Worm (Caenorhabditis elegans) whole organism, late embryonic: ENCODE measurements around the gene hlh-33.

ENCODE experiments used
- C38D4.7 ChIP-seq: fragments of 200-800 bp; sonication (Bioruptor generic); optimal IDR thresholded peaks from 2 replicates; lab custom pipeline; 2018; ENCODE audit warnings: mild to moderate bottlenecking, missing genetic modification characterization, moderate library complexity, missing compliant biosample characterization
- F13H6.1 ChIP-seq: sonication (generic microtip); optimal IDR thresholded peaks from 2 replicates; lab custom pipeline; 2016; ENCODE audit warnings: missing genetic modification characterization, missing compliant biosample characterization
- Y22D7AL.16 ChIP-seq: sonication (generic microtip); optimal IDR thresholded peaks from 2 replicates; lab custom pipeline; 2016; ENCODE audit warnings: missing genetic modification characterization, missing compliant biosample characterization
- ahr-1 ChIP-seq: sonication (generic microtip); optimal IDR thresholded peaks from 2 replicates; lab custom pipeline; 2016; ENCODE audit warnings: missing genetic modification characterization, missing compliant biosample characterization
- ceh-14 ChIP-seq: sonication (generic microtip); optimal IDR thresholded peaks from 2 replicates; lab custom pipeline; 2016; ENCODE audit warnings: missing genotype, missing genetic modification characterization, missing compliant biosample characterization
- ceh-2 ChIP-seq: sonication (generic microtip); optimal IDR thresholded peaks from 2 replicates; lab custom pipeline; 2016; ENCODE audit warnings: missing genotype, missing genetic modification characterization, missing compliant biosample characterization
- ceh-22 ChIP-seq: sonication (generic microtip); optimal IDR thresholded peaks from 2 replicates; lab custom pipeline; 2017; ENCODE audit warnings: missing biosample characterization, missing genetic modification characterization
- ceh-31 ChIP-seq: sonication (generic microtip); optimal IDR thresholded peaks from 2 replicates; lab custom pipeline; 2016; ENCODE audit warnings: missing genetic modification characterization, missing compliant biosample characterization
- ceh-34 ChIP-seq: sonication (generic microtip); optimal IDR thresholded peaks from 2 replicates; lab custom pipeline; 2016; ENCODE audit warnings: mild to moderate bottlenecking, missing genetic modification characterization, missing compliant biosample characterization
- ceh-45 ChIP-seq: fragments of 200-800 bp; sonication (Bioruptor generic); IDR thresholded peaks from 2 replicates; pipeline ENCODE4 v1.3.6; 2022; ENCODE audit warnings: missing genetic modification reagents, missing genetic modification characterization, missing compliant biosample characterization
- ceh-6 ChIP-seq: fragments of 200-800 bp; sonication (Bioruptor generic); optimal IDR thresholded peaks from 2 replicates; lab custom pipeline; 2018; ENCODE audit warnings: mild to moderate bottlenecking, missing genetic modification characterization, missing compliant biosample characterization
- che-1 ChIP-seq: sonication (generic microtip); optimal IDR thresholded peaks from 2 replicates; lab custom pipeline; 2016; ENCODE audit warnings: mild to moderate bottlenecking, missing genetic modification characterization, missing compliant biosample characterization
- dve-1 ChIP-seq: sonication (generic microtip); optimal IDR thresholded peaks from 2 replicates; lab custom pipeline; 2017; ENCODE audit warnings: antibody characterized with exemption, mild to moderate bottlenecking, missing genetic modification characterization, missing compliant biosample characterization
- elt-2 ChIP-seq: sonication (generic microtip); optimal IDR thresholded peaks from 2 replicates; lab custom pipeline; 2016; ENCODE audit warnings: missing genetic modification reagents, missing genetic modification characterization, missing compliant biosample characterization
- eyg-1 ChIP-seq: sonication (generic microtip); optimal IDR thresholded peaks from 2 replicates; lab custom pipeline; 2016; ENCODE audit warnings: missing genotype, missing genetic modification characterization, missing compliant biosample characterization
- gmeb-2 ChIP-seq: sonication (generic microtip); optimal IDR thresholded peaks from 2 replicates; lab custom pipeline; 2016; ENCODE audit warnings: missing genetic modification characterization, inconsistent platforms, missing compliant biosample characterization
- hlh-15 ChIP-seq: sonication (generic microtip); optimal IDR thresholded peaks from 2 replicates; lab custom pipeline; 2016; ENCODE audit warnings: missing genetic modification characterization, missing compliant biosample characterization
- hlh-6 ChIP-seq: sonication (generic microtip); optimal IDR thresholded peaks from 2 replicates; lab custom pipeline; 2016; ENCODE audit warnings: missing genotype, missing genetic modification characterization, missing compliant biosample characterization
- hlh-8 ChIP-seq: sonication (generic microtip); optimal IDR thresholded peaks from 2 replicates; lab custom pipeline; 2016; ENCODE audit warnings: missing genotype, missing genetic modification characterization, missing compliant biosample characterization
- lin-11 ChIP-seq: fragments of 200-800 bp; sonication (Bioruptor generic); optimal IDR thresholded peaks from 2 replicates; lab custom pipeline; 2018; ENCODE audit warnings: mild to moderate bottlenecking, missing genetic modification characterization, missing compliant biosample characterization
- mec-3 ChIP-seq: sonication (generic microtip); optimal IDR thresholded peaks from 2 replicates; lab custom pipeline; 2016; ENCODE audit warnings: borderline replicate concordance, missing genetic modification characterization, missing compliant biosample characterization
- nhr-11 ChIP-seq: fragments of 150-350 bp; optimal IDR thresholded peaks from 2 replicates; lab custom pipeline; 2014; ENCODE audit warnings: missing biosample characterization, missing genetic modification characterization
- nhr-232 ChIP-seq: sonication (generic microtip); optimal IDR thresholded peaks from 2 replicates; lab custom pipeline; 2016; ENCODE audit warnings: missing genetic modification characterization, missing compliant biosample characterization
- npax-4 ChIP-seq: sonication (generic microtip); optimal IDR thresholded peaks from 2 replicates; lab custom pipeline; 2016; ENCODE audit warnings: missing genetic modification characterization, missing compliant biosample characterization
- odd-2 ChIP-seq: sonication (generic microtip); optimal IDR thresholded peaks from 2 replicates; lab custom pipeline; 2017; ENCODE audit warnings: antibody characterized with exemption, mild to moderate bottlenecking, missing genetic modification characterization, missing compliant biosample characterization
- pag-3 ChIP-seq: sonication (generic microtip); optimal IDR thresholded peaks from 2 replicates; lab custom pipeline; 2016; ENCODE audit warnings: missing compliant biosample characterization, missing genetic modification characterization, borderline replicate concordance
- pax-1 ChIP-seq: fragments of 150-350 bp; optimal IDR thresholded peaks from 2 replicates; lab custom pipeline; 2014; ENCODE audit warnings: missing biosample characterization, missing genetic modification characterization
- pqm-1 ChIP-seq: sonication (generic microtip); optimal IDR thresholded peaks from 2 replicates; lab custom pipeline; 2016; ENCODE audit warnings: missing genetic modification characterization, missing compliant biosample characterization
- sdc-2 ChIP-seq: sonication (generic microtip); optimal IDR thresholded peaks from 2 replicates; lab custom pipeline; 2016; ENCODE audit warnings: missing genotype, missing genetic modification characterization, missing compliant biosample characterization
- sox-2 ChIP-seq: fragments of 200-800 bp; sonication (Bioruptor generic); IDR thresholded peaks from 2 replicates; pipeline ENCODE4 v1.3.6; 2022; ENCODE audit warnings: missing genetic modification reagents, missing genetic modification characterization, missing compliant biosample characterization
- sox-4 ChIP-seq: sonication (generic microtip); optimal IDR thresholded peaks from 2 replicates; lab custom pipeline; 2017; ENCODE audit warnings: mild to moderate bottlenecking, missing genetic modification characterization, inconsistent platforms, missing compliant biosample characterization
- ttx-3 ChIP-seq: sonication (generic microtip); optimal IDR thresholded peaks from 2 replicates; lab custom pipeline; 2016; ENCODE audit warnings: missing genetic modification reagents, missing genetic modification characterization, missing compliant biosample characterization
- unc-42 ChIP-seq: sonication (generic microtip); optimal IDR thresholded peaks from 2 replicates; lab custom pipeline; 2016; ENCODE audit warnings: missing genotype, missing genetic modification characterization, missing compliant biosample characterization
- ztf-16 ChIP-seq: sonication (generic microtip); optimal IDR thresholded peaks from 2 replicates; lab custom pipeline; 2017; ENCODE audit warnings: missing genetic modification characterization, missing compliant biosample characterization

hlh-33 gene

DNA sequence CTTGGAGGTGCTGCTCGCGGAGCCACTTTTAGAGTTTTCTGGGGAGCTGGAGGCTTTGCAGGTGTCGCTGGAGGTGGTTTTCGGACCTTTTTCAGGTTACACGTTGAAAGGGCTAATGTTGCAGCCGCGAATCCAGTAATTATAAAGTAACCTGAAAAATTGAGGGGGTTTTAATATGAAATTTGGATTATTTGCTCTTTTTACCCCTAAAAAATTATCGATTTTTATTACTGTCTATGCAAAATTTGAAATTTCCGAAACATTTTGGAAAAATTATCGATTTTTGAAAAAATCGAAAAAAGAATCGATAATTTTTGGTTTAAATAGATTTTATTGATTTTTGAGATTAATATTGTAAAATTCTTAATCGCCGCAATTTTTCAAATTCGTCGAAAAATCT is 38.2 kb downstream of the hlh-33 start:
- no peak for TF ChIP-seq hlh-8 (tag; lab: Kevin White, UChicago)
- TF ChIP-seq hlh-15 (tag; lab: Kevin White, UChicago), result no peak
- no peak for TF ChIP-seq dve-1 (tag; lab: Kevin White, UChicago)
- no peak for TF ChIP-seq ceh-2
- no peak for TF ChIP-seq ttx-3 (tag; lab: Kevin White, UChicago)
- TF ChIP-seq nhr-11 (tag; lab: Kevin White, UChicago), result no peak
- TF ChIP-seq ceh-22 (tag; lab: Kevin White, UChicago), result no peak
- TF ChIP-seq lin-11 (tag; lab: Kevin White, UChicago), result no peak
- no peak for TF ChIP-seq elt-2 (tag; lab: Kevin White, UChicago)
- TF ChIP-seq nhr-232 (tag; lab: Kevin White, UChicago), result no peak
- TF ChIP-seq mec-3 (tag; lab: Kevin White, UChicago), result no peak
- TF ChIP-seq pax-1 (tag; lab: Kevin White, UChicago), result no peak
- TF ChIP-seq npax-4 (tag; lab: Kevin White, UChicago), result no peak
- no peak for TF ChIP-seq Y22D7AL.16 (tag; lab: Kevin White, UChicago)

- no peak for TF ChIP-seq F13H6.1
- TF ChIP-seq pqm-1 (tag; lab: Kevin White, UChicago), result no peak
- no peak for TF ChIP-seq mec-3 (tag; lab: Kevin White, UChicago)
- TF ChIP-seq ceh-6 (GFP tag; lab: Kevin White, UChicago), result no peak
- TF ChIP-seq sdc-2 (tag; lab: Kevin White, UChicago), result no peak
- no peak for TF ChIP-seq ceh-14 (tag; lab: Kevin White, UChicago)
- no peak for TF ChIP-seq nhr-232 (tag; lab: Kevin White, UChicago)
- TF ChIP-seq C38D4.7, result no peak
- no peak for TF ChIP-seq hlh-15 (tag; lab: Kevin White, UChicago)
- no peak for TF ChIP-seq npax-4 (tag; lab: Kevin White, UChicago)
- no peak for TF ChIP-seq unc-42 (tag; lab: Kevin White, UChicago)
- no peak for TF ChIP-seq eyg-1 (tag; lab: Kevin White, UChicago)
- TF ChIP-seq ceh-22 (tag; lab: Kevin White, UChicago), result no peak
Observed at ce11 chrIII:1893851-1894250, 38.7 kb downstream of the hlh-33 start, which contains the start of the genes B0524.5 and B0524.2. B0524.5 (minus strand) TSS chrIII:1893890. B0524.2 (plus strand) TSS chrIII:1894057.

- no peak for TF ChIP-seq nhr-232 (tag; lab: Kevin White, UChicago)
- no peak for TF ChIP-seq sox-4 (tag; lab: Kevin White, UChicago)
- TF ChIP-seq sox-2 (GFP tag; lab: Robert Waterston, UW), result no peak
- no peak for TF ChIP-seq ceh-2
- no peak for TF ChIP-seq ceh-31
- no peak for TF ChIP-seq ztf-16 (tag; lab: Kevin White, UChicago)
- TF ChIP-seq hlh-6 (tag; lab: Kevin White, UChicago), result no peak
- TF ChIP-seq ceh-45 (GFP tag; lab: Robert Waterston, UW), result no peak
- no peak for TF ChIP-seq sdc-2 (tag; lab: Kevin White, UChicago)
- TF ChIP-seq pag-3 (tag; lab: Kevin White, UChicago), result no peak
- TF ChIP-seq odd-2 (tag; lab: Kevin White, UChicago), result no peak
- TF ChIP-seq ceh-34 (tag; lab: Kevin White, UChicago), result no peak
- no peak for TF ChIP-seq che-1 (tag; lab: Kevin White, UChicago)
- no peak for TF ChIP-seq elt-2 (tag; lab: Kevin White, UChicago)
- TF ChIP-seq, all 69 proteins: peak for 0
Observed at ce11 chrIII:1903966-1904365, 48.8 kb downstream of the hlh-33 start.

ce11 chrIII:1905589-1905988 is 50.4 kb downstream of the hlh-33 start, which contains the start of the genes B0524.6 and pqn-41:
B0524.6 (minus strand) TSS chrIII:1905640.
pqn-41 (plus strand) TSS chrIII:1905958.
- TF ChIP-seq gmeb-2 (tag; lab: Kevin White, UChicago) (no peak), unc-42 (tag; lab: Kevin White, UChicago) (peak; percentile 68), ahr-1 (tag; lab: Kevin White, UChicago) (no peak), Y22D7AL.16 (tag; lab: Kevin White, UChicago) (no peak), hlh-8 (tag; lab: Kevin White, UChicago) (no peak)
